Worm (Caenorhabditis elegans): ENCODE data around the gene bre-5.
A peak's percentile ranks its signal among the peaks of the same experiment; 100 is the strongest.

Gene bre-5

ce11 chrIV:12029722-12030182 lies 21.3 kb downstream of the bre-5 start, which contains the start of gene T12G3.11 (continued):
- TF ChIP-seq skn-1 (tag; optimal IDR thresholded peaks at IDR 0.05) (no peak), T20F7.1 (GFP tag; optimal IDR thresholded peaks at IDR 0.05) (peak; percentile 49), nhr-11 (tag; optimal IDR thresholded peaks at IDR 0.05) (no peak), lin-29 (GFP tag; IDR thresholded peaks at IDR 0.05) (no peak), F37D6.2 (tag; optimal IDR thresholded peaks at IDR 0.05) (no peak), dmd-8 (GFP tag; IDR thresholded peaks at IDR 0.05) (no peak), dve-1 (tag; optimal IDR thresholded peaks at IDR 0.05; ENCODE audit: insufficient read depth) (peak; percentile 39)

- TF ChIP-seq hmg-1.1 (GFP tag; IDR thresholded peaks at IDR 0.05) = no peak
- TF ChIP-seq nhr-11 (tag; optimal IDR thresholded peaks at IDR 0.05) = no peak
- no peak for TF ChIP-seq nhr-10 (tag; optimal IDR thresholded peaks at IDR 0.05)
- TF ChIP-seq unc-39 (tag; optimal IDR thresholded peaks at IDR 0.05) = no peak
- no peak for TF ChIP-seq snpc-4 (tag; optimal IDR thresholded peaks at IDR 0.05)
- TF ChIP-seq zip-11 (GFP tag; IDR thresholded peaks at IDR 0.05) = no peak
- TF ChIP-seq ceh-28 (tag; optimal IDR thresholded peaks at IDR 0.05) = no peak
- no peak for TF ChIP-seq dmd-8 (GFP tag; IDR thresholded peaks at IDR 0.05)
- TF ChIP-seq daf-19 (GFP tag; conservative IDR thresholded peaks at IDR 0.05) = no peak
- TF ChIP-seq pqm-1 (tag; optimal IDR thresholded peaks at IDR 0.05) = no peak
- TF ChIP-seq skn-1 (tag; optimal IDR thresholded peaks at IDR 0.05) = no peak
- TF ChIP-seq F10B5.3 (tag; optimal IDR thresholded peaks at IDR 0.05) = no peak
- no peak for TF ChIP-seq zfp-2 (tag; optimal IDR thresholded peaks at IDR 0.05)
Measured at ce11 chrIV:12029074-12029473, 21.9 kb downstream of the bre-5 start, which contains the start of gene tgn-38. Gene tgn-38, minus strand, starts transcription at chrIV:12029174.

ce11 chrIV:12021360-12021759 lies 29.7 kb downstream of the bre-5 start:
- no peak for TF ChIP-seq nhr-6 (tag; optimal IDR thresholded peaks at IDR 0.05)
- TF ChIP-seq ctbp-1 (GFP tag; IDR thresholded peaks at IDR 0.05) = no peak
- TF ChIP-seq zag-1 (tag; optimal IDR thresholded peaks at IDR 0.05) = no peak
- no peak for TF ChIP-seq fos-1 (tag; optimal IDR thresholded peaks at IDR 0.05)
- peak; percentile 5 for TF ChIP-seq nhr-48 (tag; optimal IDR thresholded peaks at IDR 0.05)
- TF ChIP-seq fkh-10 (GFP tag; optimal IDR thresholded peaks at IDR 0.05) = no peak
- TF ChIP-seq mep-1 (tag; optimal IDR thresholded peaks at IDR 0.05) = no peak
- no peak for TF ChIP-seq madf-5 (GFP tag; IDR thresholded peaks at IDR 0.05)
- no peak for TF ChIP-seq aha-1 (tag)
- TF ChIP-seq nhr-25 (tag; optimal IDR thresholded peaks at IDR 0.05; ENCODE audit: borderline replicate concordance, insufficient read depth) = peak; percentile 47
- no peak for TF ChIP-seq hmg-1.1 (GFP tag; IDR thresholded peaks at IDR 0.05)
- TF ChIP-seq jun-1 (tag; optimal IDR thresholded peaks at IDR 0.05) = no peak
- TF ChIP-seq snpc-1.2 (GFP tag; IDR thresholded peaks at IDR 0.05) = no peak
- TF ChIP-seq nhr-28 (tag; optimal IDR thresholded peaks at IDR 0.05) = peak; percentile 57
- TF ChIP-seq duxl-1 (tag; optimal IDR thresholded peaks at IDR 0.05; ENCODE audit: poor library complexity) = no peak
- TF ChIP-seq zfp-3 (GFP tag; conservative IDR thresholded peaks at IDR 0.05) = no peak
- TF ChIP-seq spr-1 (tag; optimal IDR thresholded peaks at IDR 0.05) = no peak
- TF ChIP-seq nhr-10 (tag; optimal IDR thresholded peaks at IDR 0.05) = no peak
- no peak for TF ChIP-seq pqm-1 (tag; optimal IDR thresholded peaks at IDR 0.05)
- no peak for TF ChIP-seq hlh-30 (tag; optimal IDR thresholded peaks at IDR 0.05; ENCODE audit: insufficient read depth)
- TF ChIP-seq lin-39 (tag; optimal IDR thresholded peaks at IDR 0.05) = no peak
- no peak for TF ChIP-seq Y5F2A.4 (GFP tag; optimal IDR thresholded peaks at IDR 0.05)
- TF ChIP-seq ceh-28 (tag; optimal IDR thresholded peaks at IDR 0.05) = no peak
- no peak for TF ChIP-seq cey-2 (tag; optimal IDR thresholded peaks at IDR 0.05; ENCODE audit: borderline replicate concordance, insufficient read depth)
- TF ChIP-seq mdl-1 (tag; optimal IDR thresholded peaks at IDR 0.05) = peak in 1 of 2 experiments; percentile 46
- no peak for TF ChIP-seq D1046.2 (GFP tag; IDR thresholded peaks at IDR 0.05)
- no peak for TF ChIP-seq zfp-2 (tag; optimal IDR thresholded peaks at IDR 0.05)
- no peak for TF ChIP-seq nhr-41 (GFP tag; IDR thresholded peaks at IDR 0.05)
- TF ChIP-seq zip-2 (tag; optimal IDR thresholded peaks at IDR 0.05) = no peak
- TF ChIP-seq mxl-2 (GFP tag; conservative IDR thresholded peaks at IDR 0.05) = no peak
- TF ChIP-seq daf-16 (GFP tag; optimal IDR thresholded peaks at IDR 0.05) = no peak
- no peak for TF ChIP-seq daf-16 (tag; optimal IDR thresholded peaks at IDR 0.05)
- TF ChIP-seq ceh-32 (tag; optimal IDR thresholded peaks at IDR 0.05; ENCODE audit: poor library complexity) = no peak
- no peak for TF ChIP-seq lin-15B (tag; optimal IDR thresholded peaks at IDR 0.05)
- no peak for TF ChIP-seq sdz-12 (GFP tag; optimal IDR thresholded peaks at IDR 0.05)
- TF ChIP-seq ama-1 (optimal IDR thresholded peaks at IDR 0.05) = no peak

Measured in whole organism, L4 larva.